Fruit fly (Drosophila melanogaster): ENCODE data around the gene CG7601.

CG7601 gene

dm6 chr3R:29714314-29714713, 22.2 kb downstream of the CG7601 start, which contains the start of gene Obp99d:
Gene Obp99d, plus strand, starts transcription at chr3R:29714505.
- TF ChIP-seq sv (GFP tag; optimal IDR thresholded peaks at IDR 0.05) (no peak), rgr (GFP tag; optimal IDR thresholded peaks at IDR 0.05) (no peak), Hr78 (GFP tag; optimal IDR thresholded peaks at IDR 0.05) (no peak), br (GFP tag; optimal IDR thresholded peaks at IDR 0.05) (no peak), Vsx2 (GFP tag; optimal IDR thresholded peaks at IDR 0.05; ENCODE audit: partially characterized antibody) (no peak), N (GFP tag; optimal IDR thresholded peaks at IDR 0.05) (no peak), Sp1 (GFP tag; optimal IDR thresholded peaks at IDR 0.05) (no peak), brk (GFP tag; optimal IDR thresholded peaks at IDR 0.05) (no peak), dmrt93B (GFP tag; optimal IDR thresholded peaks at IDR 0.05) (no peak), Abd-B (GFP tag; optimal IDR thresholded peaks at IDR 0.05) (no peak), CrebA (GFP tag; optimal IDR thresholded peaks at IDR 0.05; ENCODE audit: borderline replicate concordance) (no peak)

DNA sequence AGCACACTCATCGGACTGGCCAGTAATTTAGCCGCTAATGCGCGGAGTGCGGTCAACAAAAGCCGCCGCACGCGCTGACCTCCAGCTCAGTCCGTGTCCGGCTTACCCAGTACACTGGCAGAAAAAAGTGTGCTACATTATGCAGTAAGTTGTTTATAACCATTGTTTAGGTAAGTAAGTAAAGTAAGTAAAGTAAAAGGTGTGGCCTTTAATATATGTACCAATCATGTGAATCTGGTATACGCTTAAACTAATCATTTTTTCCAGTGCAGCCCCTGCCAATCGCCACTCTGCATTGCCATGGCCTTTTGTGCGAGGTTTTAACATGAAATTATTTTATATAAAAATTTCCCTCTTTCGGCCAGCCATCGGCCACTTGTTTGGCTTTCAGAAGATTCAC, 25.1 kb downstream of the CG7601 start:
- TF ChIP-seq Dif (GFP tag; optimal IDR thresholded peaks at IDR 0.05; ENCODE audit: partially characterized antibody) (no peak), Hr78 (GFP tag; optimal IDR thresholded peaks at IDR 0.05) (no peak), dsf (GFP tag; optimal IDR thresholded peaks at IDR 0.05; ENCODE audit: borderline replicate concordance) (no peak), CG9705 (GFP tag; optimal IDR thresholded peaks at IDR 0.05) (no peak), pan (optimal IDR thresholded peaks at IDR 0.05) (no peak), Vsx2 (GFP tag; optimal IDR thresholded peaks at IDR 0.05; ENCODE audit: partially characterized antibody) (no peak), Jra (GFP tag; optimal IDR thresholded peaks at IDR 0.05) (no peak), dl (GFP tag; optimal IDR thresholded peaks at IDR 0.05; ENCODE audit: insufficient read depth in 1 of 2, partially characterized antibody in 2 of 2) (no peak), Rel (GFP tag; optimal IDR thresholded peaks at IDR 0.05) (no peak), Rel (tag; optimal IDR thresholded peaks at IDR 0.05) (no peak), brk (GFP tag; optimal IDR thresholded peaks at IDR 0.05) (no peak), tai (GFP tag; optimal IDR thresholded peaks at IDR 0.05) (no peak), dmrt93B (GFP tag; optimal IDR thresholded peaks at IDR 0.05) (no peak), Hr83 (GFP tag; optimal IDR thresholded peaks at IDR 0.05; ENCODE audit: poor library complexity, severe bottlenecking) (no peak), lola (GFP tag; optimal IDR thresholded peaks at IDR 0.05) (no peak), woc (GFP tag; optimal IDR thresholded peaks at IDR 0.05) (no peak), foxo (GFP tag; optimal IDR thresholded peaks at IDR 0.05) (no peak), psq (GFP tag; optimal IDR thresholded peaks at IDR 0.05) (no peak)

DNA sequence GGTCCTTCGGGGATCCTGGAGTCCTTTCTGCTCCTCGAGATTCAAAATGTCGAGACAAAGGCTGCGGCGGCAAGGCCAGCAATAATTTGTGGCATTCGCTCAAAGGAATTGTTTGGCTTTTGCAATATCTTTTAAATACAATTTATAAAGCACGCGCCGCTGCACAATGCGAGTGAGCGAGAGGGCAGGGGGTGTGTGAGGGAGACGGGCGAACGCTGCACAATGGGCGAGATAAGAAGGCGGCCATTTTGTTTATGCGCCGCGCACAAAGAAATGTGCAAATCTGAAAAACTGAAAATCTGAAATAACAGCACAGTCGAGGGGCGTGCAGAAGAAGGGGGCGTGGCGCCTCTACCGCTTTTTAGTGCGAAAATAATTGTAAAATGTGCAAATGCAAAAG, 28.2 kb downstream of the CG7601 start:
- TF ChIP-seq CrebA (GFP tag; optimal IDR thresholded peaks at IDR 0.05; ENCODE audit: borderline replicate concordance), result no peak
- no peak for TF ChIP-seq Dif (GFP tag; optimal IDR thresholded peaks at IDR 0.05; ENCODE audit: partially characterized antibody)
- TF ChIP-seq dsf (GFP tag; optimal IDR thresholded peaks at IDR 0.05; ENCODE audit: borderline replicate concordance), result no peak
- TF ChIP-seq sv (GFP tag; optimal IDR thresholded peaks at IDR 0.05), result no peak
- no peak for TF ChIP-seq Jra (GFP tag; optimal IDR thresholded peaks at IDR 0.05)
- TF ChIP-seq Hr83 (GFP tag; optimal IDR thresholded peaks at IDR 0.05; ENCODE audit: poor library complexity, severe bottlenecking), result no peak
- TF ChIP-seq Hnf4 (GFP tag; optimal IDR thresholded peaks at IDR 0.05), result no peak
- no peak for TF ChIP-seq tai (GFP tag; optimal IDR thresholded peaks at IDR 0.05)
- no peak for TF ChIP-seq GATAd (GFP tag; optimal IDR thresholded peaks at IDR 0.05)
- TF ChIP-seq foxo (GFP tag; optimal IDR thresholded peaks at IDR 0.05), result no peak
- no peak for TF ChIP-seq h (GFP tag; optimal IDR thresholded peaks at IDR 0.05)
- TF ChIP-seq N (GFP tag; optimal IDR thresholded peaks at IDR 0.05), result no peak
- TF ChIP-seq Abd-B (GFP tag; optimal IDR thresholded peaks at IDR 0.05), result no peak
- TF ChIP-seq Vsx2 (GFP tag; optimal IDR thresholded peaks at IDR 0.05; ENCODE audit: partially characterized antibody), result no peak
- no peak for TF ChIP-seq CG9705 (GFP tag; optimal IDR thresholded peaks at IDR 0.05)
- TF ChIP-seq psq (GFP tag; optimal IDR thresholded peaks at IDR 0.05), result no peak
- no peak for TF ChIP-seq Rel (GFP tag; optimal IDR thresholded peaks at IDR 0.05)
- TF ChIP-seq Rel (tag; optimal IDR thresholded peaks at IDR 0.05), result no peak
- no peak for TF ChIP-seq OdsH (GFP tag; optimal IDR thresholded peaks at IDR 0.05)
- TF ChIP-seq Hr78 (GFP tag; optimal IDR thresholded peaks at IDR 0.05), result no peak

dm6 chr3R:29707258-29707657, 29.3 kb downstream of the CG7601 start:
- TF ChIP-seq Myc (optimal IDR thresholded peaks at IDR 0.05), result no peak
- no peak for TF ChIP-seq CG9705 (GFP tag; optimal IDR thresholded peaks at IDR 0.05)
- TF ChIP-seq ey (GFP tag; optimal IDR thresholded peaks at IDR 0.05), result no peak
- TF ChIP-seq br (GFP tag; optimal IDR thresholded peaks at IDR 0.05), result no peak
- TF ChIP-seq rgr (GFP tag; optimal IDR thresholded peaks at IDR 0.05), result no peak
- TF ChIP-seq Dif (GFP tag; optimal IDR thresholded peaks at IDR 0.05; ENCODE audit: partially characterized antibody), result no peak
- no peak for TF ChIP-seq fru (GFP tag; optimal IDR thresholded peaks at IDR 0.05)
- TF ChIP-seq h (GFP tag; optimal IDR thresholded peaks at IDR 0.05), result no peak
- no peak for TF ChIP-seq foxo (GFP tag; optimal IDR thresholded peaks at IDR 0.05)
- no peak for TF ChIP-seq Sp1 (GFP tag; optimal IDR thresholded peaks at IDR 0.05)

Data from whole organism, wandering third instar larva.